Fruit fly (Drosophila melanogaster): ENCODE data around the gene CG43739.

CG43739 gene

dm6 chr2L:20829755-20830396 lies 88.9 kb downstream of the CG43739 start:
- TF ChIP-seq rn (GFP tag; IDR thresholded peaks at IDR 0.05) (no peak), CG14655 (GFP tag; optimal IDR thresholded peaks at IDR 0.05) (no peak), CG4496 (GFP tag; IDR thresholded peaks at IDR 0.05) (peak; percentile 6; the same call in 1 of the 3 replicates)

- no peak for TF ChIP-seq fd96Ca (GFP tag; IDR thresholded peaks at IDR 0.05)
- TF ChIP-seq CG9948 (tag; optimal IDR thresholded peaks at IDR 0.05), result no peak
- TF ChIP-seq CG34367 (tag; optimal IDR thresholded peaks at IDR 0.05), result no peak
- TF ChIP-seq CG32121 (GFP tag; IDR thresholded peaks at IDR 0.05), result no peak
- no peak for TF ChIP-seq Ets98B (GFP tag; IDR thresholded peaks at IDR 0.05)
- TF ChIP-seq CG15710 (tag; optimal IDR thresholded peaks at IDR 0.05), result no peak
- no peak for TF ChIP-seq CG17806 (tag; optimal IDR thresholded peaks at IDR 0.05)
- TF ChIP-seq CG12605 (GFP tag; IDR thresholded peaks at IDR 0.05), result no peak
- TF ChIP-seq CG4496 (GFP tag; IDR thresholded peaks at IDR 0.05), result no peak
- no peak for TF ChIP-seq rn (GFP tag; IDR thresholded peaks at IDR 0.05)
- no peak for TF ChIP-seq gl (tag; optimal IDR thresholded peaks at IDR 0.05)
- no peak for TF ChIP-seq CG8159 (tag; optimal IDR thresholded peaks at IDR 0.05)
- TF ChIP-seq CG10348 (GFP tag; IDR thresholded peaks at IDR 0.05), result no peak
Observed at dm6 chr2L:20829309-20829708, 89.4 kb downstream of the CG43739 start, which contains the start of gene CG31673. Gene CG31673 (plus strand): TSS chr2L:20829609.

- TF ChIP-seq CG13204 (GFP tag; optimal IDR thresholded peaks at IDR 0.05) (no peak), CG8159 (tag; optimal IDR thresholded peaks at IDR 0.05) (no peak), CG32121 (GFP tag; IDR thresholded peaks at IDR 0.05) (no peak), EcR (GFP tag; optimal IDR thresholded peaks at IDR 0.05) (no peak), CG15710 (tag; optimal IDR thresholded peaks at IDR 0.05) (no peak), rn (GFP tag; IDR thresholded peaks at IDR 0.05) (no peak)
Observed at dm6 chr2L:20828701-20829100, 90.0 kb downstream of the CG43739 start.

- TF ChIP-seq CG4496 (GFP tag; IDR thresholded peaks at IDR 0.05) (no peak), CG14655 (GFP tag; optimal IDR thresholded peaks at IDR 0.05) (no peak), CG17806 (tag; optimal IDR thresholded peaks at IDR 0.05) (no peak), gl (tag; optimal IDR thresholded peaks at IDR 0.05) (no peak), Snoo (tag; optimal IDR thresholded peaks at IDR 0.05) (no peak), rn (GFP tag; IDR thresholded peaks at IDR 0.05) (no peak), CG13204 (GFP tag; optimal IDR thresholded peaks at IDR 0.05) (no peak), Ets98B (GFP tag; IDR thresholded peaks at IDR 0.05) (no peak), CG8159 (tag; optimal IDR thresholded peaks at IDR 0.05) (no peak), CG9948 (tag; optimal IDR thresholded peaks at IDR 0.05) (no peak), CG12605 (GFP tag; IDR thresholded peaks at IDR 0.05) (no peak), Pif1A (GFP tag; optimal IDR thresholded peaks at IDR 0.05) (no peak), EcR (GFP tag; optimal IDR thresholded peaks at IDR 0.05) (no peak), CG15710 (tag; optimal IDR thresholded peaks at IDR 0.05) (no peak), D1 (tag; optimal IDR thresholded peaks at IDR 0.05) (no peak), Pif1B (GFP tag; optimal IDR thresholded peaks at IDR 0.05) (no peak), CG8301 (tag; optimal IDR thresholded peaks at IDR 0.05) (no peak), fd96Ca (GFP tag; IDR thresholded peaks at IDR 0.05) (no peak), CG32121 (GFP tag; IDR thresholded peaks at IDR 0.05) (no peak), CG34367 (tag; optimal IDR thresholded peaks at IDR 0.05) (no peak)
Observed at dm6 chr2L:20827045-20827444, 91.7 kb downstream of the CG43739 start.

dm6 chr2L:20826226-20826625 lies 92.5 kb downstream of the CG43739 start:
- TF ChIP-seq CG34367 (tag; optimal IDR thresholded peaks at IDR 0.05) (no peak), CG32121 (GFP tag; IDR thresholded peaks at IDR 0.05) (no peak), fd96Ca (GFP tag; IDR thresholded peaks at IDR 0.05) (no peak), Snoo (tag; optimal IDR thresholded peaks at IDR 0.05) (no peak), CG14655 (GFP tag; optimal IDR thresholded peaks at IDR 0.05) (no peak), rn (GFP tag; IDR thresholded peaks at IDR 0.05) (no peak), CG15710 (tag; optimal IDR thresholded peaks at IDR 0.05) (no peak), CG8301 (tag; optimal IDR thresholded peaks at IDR 0.05) (no peak), CG9948 (tag; optimal IDR thresholded peaks at IDR 0.05) (no peak), Ets98B (GFP tag; IDR thresholded peaks at IDR 0.05) (no peak), CG13204 (GFP tag; optimal IDR thresholded peaks at IDR 0.05) (no peak), CG12605 (GFP tag; IDR thresholded peaks at IDR 0.05) (no peak), D1 (tag; optimal IDR thresholded peaks at IDR 0.05) (no peak), gl (tag; optimal IDR thresholded peaks at IDR 0.05) (no peak), Pif1B (GFP tag; optimal IDR thresholded peaks at IDR 0.05) (no peak), CG17806 (tag; optimal IDR thresholded peaks at IDR 0.05) (no peak), CG8159 (tag; optimal IDR thresholded peaks at IDR 0.05) (no peak), EcR (GFP tag; optimal IDR thresholded peaks at IDR 0.05) (no peak)

dm6 chr2L:20825265-20825664 lies 93.5 kb downstream of the CG43739 start:
- peak; percentile 16 for TF ChIP-seq gl (tag; optimal IDR thresholded peaks at IDR 0.05)
- no peak; the same call in 1 of the 2 replicates for TF ChIP-seq Ets98B (GFP tag; IDR thresholded peaks at IDR 0.05)
- no peak for TF ChIP-seq rn (GFP tag; IDR thresholded peaks at IDR 0.05)
- TF ChIP-seq Pif1B (GFP tag; optimal IDR thresholded peaks at IDR 0.05), result no peak
- no peak for TF ChIP-seq CG4496 (GFP tag; IDR thresholded peaks at IDR 0.05)
- TF ChIP-seq EcR (GFP tag; optimal IDR thresholded peaks at IDR 0.05), result peak; percentile 89
- TF ChIP-seq CG8159 (tag; optimal IDR thresholded peaks at IDR 0.05), result no peak
- TF ChIP-seq CG8301 (tag; optimal IDR thresholded peaks at IDR 0.05), result no peak
- TF ChIP-seq fd96Ca (GFP tag; IDR thresholded peaks at IDR 0.05), result no peak
- TF ChIP-seq CG34367 (tag; optimal IDR thresholded peaks at IDR 0.05), result no peak
- TF ChIP-seq CG10348 (GFP tag; IDR thresholded peaks at IDR 0.05), result no peak
- TF ChIP-seq CG17806 (tag; optimal IDR thresholded peaks at IDR 0.05), result no peak
- no peak for TF ChIP-seq Snoo (tag; optimal IDR thresholded peaks at IDR 0.05)
- peak; percentile 89 for TF ChIP-seq CG13204 (GFP tag; optimal IDR thresholded peaks at IDR 0.05)
- TF ChIP-seq CG32121 (GFP tag; IDR thresholded peaks at IDR 0.05), result no peak
- TF ChIP-seq CG12605 (GFP tag; IDR thresholded peaks at IDR 0.05), result peak; percentile 57; the same call in 1 of the 2 replicates

Data from whole organism, pupa.